Worm (Caenorhabditis elegans): ENCODE data around the gene R11.3.

R11.3 gene

DNA sequence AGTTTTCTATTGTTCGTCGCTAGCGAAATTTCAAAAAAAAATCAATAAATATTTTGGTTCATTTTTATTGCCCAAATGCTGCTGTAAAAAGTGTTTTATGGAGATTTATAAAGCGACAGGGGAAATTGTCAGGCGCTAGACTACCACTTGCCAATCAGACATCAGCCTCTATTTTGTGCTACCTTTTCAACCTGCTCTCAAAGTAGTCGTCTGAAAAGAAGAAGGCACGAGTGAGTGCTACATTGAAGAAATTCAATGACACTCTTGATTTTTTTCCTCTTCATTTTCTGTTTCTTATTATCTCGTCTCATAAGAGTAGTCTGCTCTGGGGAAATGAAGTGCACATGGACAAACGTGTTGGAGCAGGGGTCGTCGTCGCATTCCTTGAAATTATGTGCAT is 6.8 kb upstream of the R11.3 start (continued):
- no peak for TF ChIP-seq F57A8.1 (GFP tag; optimal IDR thresholded peaks at IDR 0.05)
- TF ChIP-seq nhr-27 (tag; optimal IDR thresholded peaks at IDR 0.05), result no peak
- no peak for TF ChIP-seq D2030.7 (GFP tag; IDR thresholded peaks at IDR 0.05)
- TF ChIP-seq gei-17 (GFP tag; optimal IDR thresholded peaks at IDR 0.05), result peak; percentile 93
- TF ChIP-seq ZK185.1 (tag; optimal IDR thresholded peaks at IDR 0.05; ENCODE audit: poor library complexity, severe bottlenecking), result peak; percentile 63
- no peak for TF ChIP-seq madf-6 (GFP tag; IDR thresholded peaks at IDR 0.05)
- TF ChIP-seq akir-1 (GFP tag; optimal IDR thresholded peaks at IDR 0.05), result no peak
- TF ChIP-seq tlf-1 (GFP tag; optimal IDR thresholded peaks at IDR 0.05), result peak; percentile 23
- TF ChIP-seq B0336.3 (GFP tag; IDR thresholded peaks at IDR 0.05), result peak; percentile 67
- TF ChIP-seq lir-1 (GFP tag; conservative IDR thresholded peaks at IDR 0.05), result no peak
- TF ChIP-seq Y67H2A.10 (GFP tag; conservative IDR thresholded peaks at IDR 0.05), result no peak
- peak; percentile 70 for TF ChIP-seq ztf-26 (tag; optimal IDR thresholded peaks at IDR 0.05)
- no peak for TF ChIP-seq egrh-3 (GFP tag; IDR thresholded peaks at IDR 0.05)
- TF ChIP-seq Y56A3A.18 (GFP tag; IDR thresholded peaks at IDR 0.05), result no peak
- TF ChIP-seq zim-3 (tag; optimal IDR thresholded peaks at IDR 0.05), result no peak
- no peak for TF ChIP-seq Y79H2A.3 (GFP tag; conservative IDR thresholded peaks at IDR 0.05)
- no peak for TF ChIP-seq ccch-3 (GFP tag; optimal IDR thresholded peaks at IDR 0.05)
- TF ChIP-seq F57C9.4 (tag; optimal IDR thresholded peaks at IDR 0.05), result no peak
- peak; percentile 50 for TF ChIP-seq K12H6.12 (tag; optimal IDR thresholded peaks at IDR 0.05)
- TF ChIP-seq nhr-90 (tag; optimal IDR thresholded peaks at IDR 0.05), result no peak
- TF ChIP-seq F23B12.7 (tag; optimal IDR thresholded peaks at IDR 0.05; ENCODE audit: insufficient read depth), result peak; percentile 55
- no peak for TF ChIP-seq attf-3 (GFP tag; conservative IDR thresholded peaks at IDR 0.05)
- peak; percentile 80 for TF ChIP-seq nhr-80 (tag; optimal IDR thresholded peaks at IDR 0.05)
- no peak for TF ChIP-seq tbx-9 (tag; optimal IDR thresholded peaks at IDR 0.05; ENCODE audit: borderline replicate concordance)
- TF ChIP-seq lin-26 (GFP tag; IDR thresholded peaks at IDR 0.05), result no peak
- no peak for TF ChIP-seq ekl-4 (GFP tag; IDR thresholded peaks at IDR 0.05)

DNA sequence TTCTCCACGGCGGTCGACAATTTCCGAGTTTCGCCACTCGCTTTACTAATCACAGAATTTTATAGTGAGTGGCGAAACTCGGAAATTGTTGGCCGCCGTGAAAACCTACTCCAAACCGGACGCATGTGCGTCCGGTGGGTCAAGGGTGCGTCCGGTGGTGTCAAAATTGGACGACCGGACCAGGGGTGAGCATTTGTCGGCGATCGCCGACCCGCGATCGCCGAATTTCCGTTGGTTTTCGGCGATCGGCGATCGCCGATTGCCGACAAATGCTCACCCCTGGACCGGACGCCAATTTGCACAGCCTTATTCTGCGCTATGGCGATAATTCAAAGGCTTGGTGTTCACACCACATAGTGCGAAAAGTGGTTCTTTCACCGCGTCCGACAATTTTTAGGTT is 5.3 kb upstream of the R11.3 start:
- TF ChIP-seq F49E8.2 (tag; optimal IDR thresholded peaks at IDR 0.05; ENCODE audit: insufficient read depth) (no peak), snpc-4 (GFP tag; optimal IDR thresholded peaks at IDR 0.05) (no peak), snpc-4 (tag; optimal IDR thresholded peaks at IDR 0.05) (peak in 1 of 4 experiments; percentile 27), egrh-3 (GFP tag; IDR thresholded peaks at IDR 0.05) (peak; percentile 39; the same call in 1 of the 2 replicates), zfh-2 (GFP tag; conservative IDR thresholded peaks at IDR 0.05) (peak; percentile 68), F57C9.4 (tag; optimal IDR thresholded peaks at IDR 0.05) (no peak), ztf-26 (tag; optimal IDR thresholded peaks at IDR 0.05) (no peak), lag-1 (GFP tag; IDR thresholded peaks at IDR 0.05) (no peak)

DNA sequence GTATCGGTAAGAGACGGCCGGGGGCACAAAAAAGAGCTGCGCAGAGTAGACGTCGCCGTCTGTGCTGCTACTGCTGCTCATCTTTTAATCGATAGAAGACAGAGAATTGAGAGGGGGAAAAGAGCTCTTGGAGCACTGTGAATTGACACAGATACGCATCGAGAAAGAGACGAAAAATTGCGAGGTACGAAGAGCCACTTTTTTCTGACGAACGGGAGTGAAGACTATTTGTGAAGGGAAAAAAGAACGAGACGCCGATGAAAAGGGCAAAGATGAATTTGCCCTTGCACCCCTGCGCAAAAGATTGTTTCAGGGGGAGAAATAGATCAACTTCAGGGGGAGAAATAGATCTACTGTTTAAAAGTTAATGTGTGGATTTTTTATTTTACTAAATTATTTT is 3.2 kb upstream of the R11.3 start:
- TF ChIP-seq aptf-2 (GFP tag; conservative IDR thresholded peaks at IDR 0.05) (no peak), hlh-26 (GFP tag; conservative IDR thresholded peaks at IDR 0.05) (no peak), gei-17 (GFP tag; optimal IDR thresholded peaks at IDR 0.05) (peak; percentile 83), nhr-80 (tag; optimal IDR thresholded peaks at IDR 0.05) (peak; percentile 6), hmg-1.2 (GFP tag; IDR thresholded peaks at IDR 0.05) (peak; percentile 47; the same call in 1 of the 2 replicates), ccch-3 (GFP tag; optimal IDR thresholded peaks at IDR 0.05) (no peak), bed-1 (GFP tag; IDR thresholded peaks at IDR 0.05) (no peak), pbrm-1 (GFP tag; IDR thresholded peaks at IDR 0.05) (no peak), mcd-1 (GFP tag; IDR thresholded peaks at IDR 0.05) (0 out of 2 replicates have a peak, but pooled peaks have one; percentile 36), F52B5.7 (tag; optimal IDR thresholded peaks at IDR 0.05) (no peak), egl-18 (GFP tag; IDR thresholded peaks at IDR 0.05) (no peak), ets-4 (GFP tag; optimal IDR thresholded peaks at IDR 0.05) (no peak), lag-1 (GFP tag; IDR thresholded peaks at IDR 0.05) (no peak), C17E4.6 (GFP tag; IDR thresholded peaks at IDR 0.05) (0 out of 2 replicates have a peak, but pooled peaks have one; percentile 29), F33H1.4 (GFP tag; IDR thresholded peaks at IDR 0.05) (no peak), dox-1 (GFP tag; IDR thresholded peaks at IDR 0.05) (peak; percentile 73), snpc-3.4 (tag; optimal IDR thresholded peaks at IDR 0.05) (no peak), D2030.7 (GFP tag; IDR thresholded peaks at IDR 0.05) (no peak), tbx-9 (tag; optimal IDR thresholded peaks at IDR 0.05; ENCODE audit: borderline replicate concordance) (no peak), lsl-1 (GFP tag; optimal IDR thresholded peaks at IDR 0.05) (no peak), lin-40 (tag; optimal IDR thresholded peaks at IDR 0.05) (peak; percentile 81), K12H6.12 (tag; optimal IDR thresholded peaks at IDR 0.05) (peak; percentile 67)

Data from whole organism, young adult.